Worm (Caenorhabditis elegans) whole organism, young adult: ENCODE measurements around the gene srg-39.

ENCODE experiments used
- B0336.3 ChIP-seq: fragments of 200-800 bp; sonication (Bioruptor generic); IDR thresholded peaks from 2 replicates; pipeline ENCODE4 v1.3.6; 2022; ENCODE audit warnings: missing genetic modification characterization, missing compliant biosample characterization
- C06A6.2 ChIP-seq: fragments of 200-800 bp; sonication (Bioruptor generic); conservative IDR thresholded peaks from 2 replicates; pipeline ENCODE4 v1.3.6; 2022; ENCODE audit warnings: missing genetic modification characterization, missing compliant biosample characterization
- F10E7.11 ChIP-seq: sonication (generic microtip); optimal IDR thresholded peaks from 2 replicates; lab custom pipeline; 2017; ENCODE audit warnings: mild to moderate bottlenecking, missing genetic modification characterization, moderate library complexity, missing compliant biosample characterization
- F22D6.2 ChIP-seq: sonication (generic microtip); optimal IDR thresholded peaks from 2 replicates; lab custom pipeline; 2016; ENCODE audit warnings: mild to moderate bottlenecking, missing genetic modification characterization, missing compliant biosample characterization
- F33H1.4 ChIP-seq: fragments of 200-800 bp; sonication (Bioruptor generic); IDR thresholded peaks from 2 replicates; pipeline ENCODE4 v1.3.6; 2022; ENCODE audit warnings: missing genetic modification reagents, missing genetic modification characterization, missing compliant biosample characterization
- F39B2.1 ChIP-seq: fragments of 200-800 bp; sonication (Bioruptor generic); IDR thresholded peaks from 2 replicates; pipeline ENCODE4 v1.3.6; 2022; ENCODE audit warnings: missing genetic modification reagents, missing genetic modification characterization, missing compliant biosample characterization
- F57C9.4 ChIP-seq: sonication (generic microtip); optimal IDR thresholded peaks from 2 replicates; lab custom pipeline; 2017; ENCODE audit warnings: mild to moderate bottlenecking, missing genetic modification characterization, missing compliant biosample characterization
- Y53G8AR.9 ChIP-seq: fragments of 200-800 bp; sonication (Bioruptor generic); conservative IDR thresholded peaks from 2 replicates; pipeline ENCODE4 v1.3.6; 2022; ENCODE audit warnings: missing genetic modification reagents, missing genetic modification characterization, missing compliant biosample characterization
- Y56A3A.18 ChIP-seq: fragments of 200-800 bp; sonication (Bioruptor generic); IDR thresholded peaks from 2 replicates; pipeline ENCODE4 v1.3.6; 2022; ENCODE audit warnings: missing genetic modification reagents, missing genetic modification characterization, missing compliant biosample characterization
- Y79H2A.3 ChIP-seq: fragments of 200-800 bp; sonication (Bioruptor generic); conservative IDR thresholded peaks from 2 replicates; pipeline ENCODE4 v1.3.6; 2022; ENCODE audit warnings: missing genetic modification reagents, missing genetic modification characterization, missing compliant biosample characterization
- bed-1 ChIP-seq: fragments of 200-800 bp; sonication (Bioruptor generic); IDR thresholded peaks from 2 replicates; pipeline ENCODE4 v1.3.6; 2022; ENCODE audit warnings: missing genetic modification reagents, missing genetic modification characterization, missing compliant biosample characterization
- cebp-2 ChIP-seq: fragments of 200-800 bp; sonication (Bioruptor generic); IDR thresholded peaks from 2 replicates; pipeline ENCODE4 v1.3.6; 2022; ENCODE audit warnings: missing genetic modification characterization, missing compliant biosample characterization
- ceh-100 ChIP-seq: fragments of 200-800 bp; sonication (Bioruptor generic); IDR thresholded peaks from 2 replicates; pipeline ENCODE4 v1.3.6; 2022; ENCODE audit warnings: missing genetic modification reagents, missing genetic modification characterization, missing compliant biosample characterization
- ceh-27 ChIP-seq: fragments of 200-800 bp; sonication (Bioruptor generic); optimal IDR thresholded peaks from 2 replicates; lab custom pipeline; 2018; ENCODE audit warnings: mild to moderate bottlenecking, missing genetic modification characterization, moderate library complexity, missing compliant biosample characterization
- ceh-91 ChIP-seq: fragments of 200-800 bp; sonication (Bioruptor generic); IDR thresholded peaks from 2 replicates; pipeline ENCODE4 v1.3.6; 2022; ENCODE audit warnings: missing genetic modification reagents, missing genetic modification characterization, missing compliant biosample characterization
- die-1 ChIP-seq: sonication (generic microtip); optimal IDR thresholded peaks from 2 replicates; lab custom pipeline; 2016; ENCODE audit warnings: missing genotype, mild to moderate bottlenecking, missing genetic modification characterization, missing compliant biosample characterization
- dox-1 ChIP-seq: fragments of 200-800 bp; sonication (Bioruptor generic); IDR thresholded peaks from 2 replicates; pipeline ENCODE4 v1.3.6; 2022; ENCODE audit warnings: missing genetic modification reagents, missing genetic modification characterization, missing compliant biosample characterization
- dpl-1 ChIP-seq: fragments of 150-350 bp; optimal IDR thresholded peaks from 2 replicates; lab custom pipeline; 2014; ENCODE audit warnings: missing biosample characterization, missing genetic modification reagents, missing genetic modification characterization
- efl-1 ChIP-seq: fragments of 150-350 bp; optimal IDR thresholded peaks from 2 replicates; lab custom pipeline; 2014; ENCODE audit warnings: missing biosample characterization, missing genetic modification reagents, missing genetic modification characterization
- egrh-3 ChIP-seq: fragments of 200-800 bp; sonication (Bioruptor generic); IDR thresholded peaks from 2 replicates; pipeline ENCODE4 v1.3.6; 2022; ENCODE audit warnings: missing genetic modification reagents, missing genetic modification characterization, missing compliant biosample characterization
- gei-17 ChIP-seq: fragments of 200-800 bp; sonication (Bioruptor generic); optimal IDR thresholded peaks from 2 replicates; lab custom pipeline; 2018; ENCODE audit warnings: mild to moderate bottlenecking, missing genetic modification characterization, missing compliant biosample characterization
- hlh-12 ChIP-seq: sonication (generic microtip); optimal IDR thresholded peaks from 2 replicates; lab custom pipeline; 2016; ENCODE audit warnings: missing genetic modification characterization, missing compliant biosample characterization
- let-526 ChIP-seq: fragments of 200-800 bp; sonication (Bioruptor generic); IDR thresholded peaks from 2 replicates; pipeline ENCODE4 v1.3.6; 2022; ENCODE audit warnings: missing genetic modification reagents, missing genetic modification characterization, missing compliant biosample characterization
- lir-1 ChIP-seq: fragments of 200-800 bp; sonication (Bioruptor generic); conservative IDR thresholded peaks from 2 replicates; pipeline ENCODE4 v1.3.6; 2022; ENCODE audit warnings: missing genetic modification reagents, missing genetic modification characterization, missing compliant biosample characterization
- lsl-1 ChIP-seq: fragments of 200-800 bp; sonication (Bioruptor generic); optimal IDR thresholded peaks from 2 replicates; lab custom pipeline; 2018; ENCODE audit warnings: mild to moderate bottlenecking, missing genetic modification characterization, moderate library complexity, missing compliant biosample characterization
- lsy-27 ChIP-seq: sonication (generic microtip); optimal IDR thresholded peaks from 2 replicates; lab custom pipeline; 2017; ENCODE audit warnings: missing genetic modification characterization, mild to moderate bottlenecking, missing compliant biosample characterization, antibody characterized with exemption, missing genotype, borderline replicate concordance; ENCODE audit not compliant: insufficient read depth
- madf-10 ChIP-seq: sonication (generic microtip); optimal IDR thresholded peaks from 2 replicates; lab custom pipeline; 2016; ENCODE audit warnings: mild to moderate bottlenecking, missing genetic modification characterization, missing compliant biosample characterization
- madf-3 ChIP-seq: fragments of 200-800 bp; sonication (Bioruptor generic); IDR thresholded peaks from 2 replicates; pipeline ENCODE4 v1.3.6; 2022; ENCODE audit warnings: missing genetic modification reagents, missing genetic modification characterization, missing compliant biosample characterization
- madf-6 ChIP-seq: fragments of 200-800 bp; sonication (Bioruptor generic); IDR thresholded peaks from 2 replicates; pipeline ENCODE4 v1.3.6; 2022; ENCODE audit warnings: missing genetic modification reagents, missing genetic modification characterization, missing compliant biosample characterization
- mel-28 ChIP-seq: sonication (generic microtip); optimal IDR thresholded peaks from 2 replicates; lab custom pipeline; 2016; ENCODE audit warnings: borderline replicate concordance, mild to moderate bottlenecking, missing genetic modification characterization, missing compliant biosample characterization
- mxl-1 ChIP-seq: sonication (generic microtip); optimal IDR thresholded peaks from 2 replicates; lab custom pipeline; 2016; ENCODE audit warnings: missing genetic modification characterization, missing compliant biosample characterization
- nhr-179 ChIP-seq: sonication (generic microtip); optimal IDR thresholded peaks from 2 replicates; lab custom pipeline; 2016; ENCODE audit warnings: mild to moderate bottlenecking, missing genetic modification characterization, missing compliant biosample characterization
- pbrm-1 ChIP-seq: fragments of 200-800 bp; sonication (Bioruptor generic); IDR thresholded peaks from 2 replicates; pipeline ENCODE4 v1.3.6; 2022; ENCODE audit warnings: missing genetic modification reagents, missing genetic modification characterization, missing compliant biosample characterization
- rcor-1 ChIP-seq: fragments of 200-800 bp; sonication (Bioruptor generic); IDR thresholded peaks from 2 replicates; pipeline ENCODE4 v1.3.6; 2022; ENCODE audit warnings: missing genetic modification reagents, missing genetic modification characterization, missing compliant biosample characterization
- rec-8 ChIP-seq, 2 experiments: sonication (generic microtip); optimal IDR thresholded peaks; 2 replicates each; lab custom pipeline; 2016; ENCODE audit warnings: mild to moderate bottlenecking in 2 of 2, missing genetic modification characterization in 2 of 2, missing genetic modification reagents in 2 of 2, missing genotype in 2 of 2, missing biosample characterization in 1 of 2, missing compliant biosample characterization in 1 of 2, moderate library complexity in 1 of 2
- sea-2 ChIP-seq: fragments of 200-800 bp; sonication (Bioruptor generic); IDR thresholded peaks from 2 replicates; pipeline ENCODE4 v1.3.6; 2022; ENCODE audit warnings: missing genetic modification characterization, missing compliant biosample characterization
- snpc-1.1 ChIP-seq: sonication (generic microtip); optimal IDR thresholded peaks from 2 replicates; lab custom pipeline; 2017; ENCODE audit warnings: missing genetic modification characterization, mild to moderate bottlenecking, missing compliant biosample characterization, antibody characterized with exemption, moderate library complexity, missing genotype, missing genetic modification reagents; ENCODE audit not compliant: insufficient read depth
- tlf-1 ChIP-seq: fragments of 200-800 bp; sonication (Bioruptor generic); optimal IDR thresholded peaks from 2 replicates; lab custom pipeline; 2018; ENCODE audit warnings: mild to moderate bottlenecking, missing genetic modification characterization, missing compliant biosample characterization
- zfh-2 ChIP-seq: fragments of 200-800 bp; sonication (Bioruptor generic); conservative IDR thresholded peaks from 2 replicates; pipeline ENCODE4 v1.3.6; 2022; ENCODE audit warnings: missing genetic modification reagents, missing genetic modification characterization, missing compliant biosample characterization
- zim-3 ChIP-seq: sonication (generic microtip); optimal IDR thresholded peaks from 2 replicates; lab custom pipeline; 2017; ENCODE audit warnings: mild to moderate bottlenecking, missing genetic modification characterization, moderate library complexity, missing compliant biosample characterization
- ztf-18 ChIP-seq: sonication (generic microtip); optimal IDR thresholded peaks from 2 replicates; lab custom pipeline; 2016; ENCODE audit warnings: missing genotype, mild to moderate bottlenecking, missing genetic modification characterization, missing compliant biosample characterization
- ztf-26 ChIP-seq: sonication (generic microtip); optimal IDR thresholded peaks from 2 replicates; lab custom pipeline; 2017; ENCODE audit warnings: missing genetic modification characterization, missing compliant biosample characterization
- ztf-28 ChIP-seq: fragments of 200-800 bp; sonication (Bioruptor generic); IDR thresholded peaks from 2 replicates; pipeline ENCODE4 v1.3.6; 2022; ENCODE audit warnings: missing genetic modification reagents, missing genetic modification characterization, missing compliant biosample characterization

Gene srg-39

DNA sequence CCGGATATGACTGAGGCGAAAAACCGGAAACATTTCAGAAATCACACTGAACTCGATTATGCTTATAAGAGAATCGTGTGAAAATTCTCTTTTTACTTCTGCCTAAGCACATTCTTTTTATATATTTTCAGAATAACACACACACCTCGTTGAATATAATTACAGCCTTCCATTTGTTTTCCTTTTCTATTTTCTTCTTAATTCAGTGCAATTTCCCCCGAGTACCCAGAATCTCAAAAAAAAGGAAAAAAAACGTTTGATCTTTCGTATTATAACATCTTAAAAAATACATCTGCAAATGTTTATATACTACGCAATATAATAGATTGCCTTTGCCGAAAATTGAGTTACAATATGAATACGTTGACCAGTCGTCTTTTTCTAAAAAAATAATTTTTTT is 20.4 kb downstream of the srg-39 start:
- TF ChIP-seq Y79H2A.3 (GFP tag; lab: Robert Waterston, UW) = no peak

- no peak for TF ChIP-seq mxl-1 (tag; lab: Kevin White, UChicago)
- TF ChIP-seq F39B2.1 (GFP tag; lab: Robert Waterston, UW) = no peak
- no peak for TF ChIP-seq ceh-27
- no peak for TF ChIP-seq snpc-1.1 (tag; lab: Kevin White, UChicago)
- TF ChIP-seq mel-28 (tag; lab: Kevin White, UChicago) = no peak
- TF ChIP-seq zfh-2 (GFP tag; lab: Robert Waterston, UW) = no peak
- TF ChIP-seq dox-1 (GFP tag; lab: Robert Waterston, UW) = no peak
- TF ChIP-seq sea-2 (GFP tag; lab: Robert Waterston, UW) = no peak
- TF ChIP-seq zim-3 (tag; lab: Kevin White, UChicago) = no peak
- no peak for TF ChIP-seq C06A6.2 (GFP tag; lab: Robert Waterston, UW)
- no peak for TF ChIP-seq pbrm-1
- no peak for TF ChIP-seq die-1 (tag; lab: Kevin White, UChicago)
- TF ChIP-seq ztf-18 (tag; lab: Kevin White, UChicago) = no peak
- TF ChIP-seq B0336.3 (GFP tag; lab: Robert Waterston, UW) = no peak
- TF ChIP-seq rec-8 (tag; optimal IDR thresholded peaks at IDR 0.05; lab: Kevin White, UChicago) = no peak
Measured at ce11 chrV:11127197-11127596, 25.0 kb downstream of the srg-39 start, which contains the start of gene jmjd-5. jmjd-5 (plus strand) TSS chrV:11127497.

- TF ChIP-seq tlf-1 (GFP tag; lab: Kevin White, UChicago) (no peak), ceh-91 (no peak), let-526 (GFP tag; lab: Robert Waterston, UW) (no peak), madf-10 (tag; lab: Kevin White, UChicago) (no peak), hlh-12 (tag; lab: Kevin White, UChicago) (no peak), cebp-2 (GFP tag; lab: Robert Waterston, UW) (no peak), ceh-100 (GFP tag; lab: Robert Waterston, UW) (no peak), lsy-27 (no peak), ztf-26 (tag; lab: Kevin White, UChicago) (no peak), rcor-1 (GFP tag; lab: Robert Waterston, UW) (no peak), F57C9.4 (tag; lab: Kevin White, UChicago) (no peak), madf-6 (GFP tag; lab: Robert Waterston, UW) (no peak)
Measured at ce11 chrV:11124922-11125321, 27.3 kb downstream of the srg-39 start, which contains the start of gene C06H2.2. C06H2.2 (plus strand) TSS chrV:11125222.

DNA sequence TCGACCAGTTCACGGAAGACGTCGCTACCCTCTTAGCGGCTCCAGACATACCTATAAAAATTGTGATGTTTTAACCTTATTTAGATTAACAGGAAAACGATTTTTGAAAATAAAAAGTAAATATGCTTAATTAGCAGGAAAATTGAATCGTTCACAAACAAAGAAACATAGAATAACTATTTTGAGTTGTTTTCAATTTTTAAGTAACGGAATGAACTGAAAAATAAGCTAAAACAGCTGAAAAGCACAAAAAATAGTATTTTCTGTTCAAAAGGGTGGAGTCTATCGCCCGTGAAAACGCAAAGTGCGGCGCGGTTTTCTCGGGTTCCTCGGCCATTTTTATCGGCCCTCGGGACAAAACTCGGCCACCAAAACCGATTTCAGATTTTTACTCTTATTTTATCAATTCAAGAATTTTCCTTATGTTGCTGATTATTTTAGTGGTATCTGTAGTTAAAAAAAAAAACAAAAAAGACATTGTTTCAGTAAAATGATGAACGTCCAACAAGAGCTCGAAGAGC is 28.4 kb downstream of the srg-39 start, which contains the start of the genes atp-5 and lmtr-3:
TSS of gene atp-5 (minus strand) at position 51 of the 521 bp plus-strand sequence.
TSS of gene lmtr-3 (plus strand) at position 370 of the 521 bp plus-strand sequence.
- TF ChIP-seq madf-6 (GFP tag; lab: Robert Waterston, UW) (peak; percentile 58; the same call in 1 of the 2 replicates), sea-2 (GFP tag; lab: Robert Waterston, UW) (no peak), lsl-1 (GFP tag; lab: Kevin White, UChicago) (peak; percentile 51), Y53G8AR.9 (0 out of 2 replicates have a peak, but pooled peaks have one; percentile 37), bed-1 (GFP tag; lab: Robert Waterston, UW) (no peak), lir-1 (peak; percentile 65; the same call in 1 of the 2 replicates), ztf-28 (GFP tag; lab: Robert Waterston, UW) (peak; percentile 88), F10E7.11 (tag; lab: Kevin White, UChicago) (no peak), nhr-179 (tag; lab: Kevin White, UChicago) (no peak), efl-1 (GFP tag; lab: Kevin White, UChicago) (peak; percentile 37), dpl-1 (GFP tag; lab: Kevin White, UChicago) (no peak), Y56A3A.18 (GFP tag; lab: Robert Waterston, UW) (no peak), F57C9.4 (tag; lab: Kevin White, UChicago) (no peak), F22D6.2 (tag; lab: Kevin White, UChicago) (no peak), gei-17 (GFP tag; lab: Kevin White, UChicago) (no peak), F33H1.4 (GFP tag; lab: Robert Waterston, UW) (peak; percentile 31; the same call in 1 of the 2 replicates), madf-3 (GFP tag; lab: Robert Waterston, UW) (0 out of 2 replicates have a peak, but pooled peaks have one; percentile 58), die-1 (tag; lab: Kevin White, UChicago) (no peak), pbrm-1 (peak; percentile 65; the same call in 1 of the 2 replicates), lsy-27 (no peak), egrh-3 (peak; percentile 67)
